Fruit fly (Drosophila melanogaster) whole organism, embryonic: ENCODE measurements around the gene wapl.

Source experiments
- Abd-B ChIP-seq: fragments of 200-800 bp; sonication (Bioruptor generic); optimal IDR thresholded peaks from 2 replicates; lab custom pipeline; 2018; ENCODE audit warnings: missing biosample characterization, mild to moderate bottlenecking, missing genetic modification characterization, moderate library complexity
- Antp ChIP-seq: fragments of 200-800 bp; sonication (Bioruptor generic); optimal IDR thresholded peaks from 3 replicates; lab custom pipeline; 2016; ENCODE audit warnings: missing biosample characterization, missing genetic modification characterization
- Bgb ChIP-seq: fragments of 200-800 bp; sonication (Bioruptor generic); IDR thresholded peaks from 2 replicates; pipeline ENCODE4 v1.3.6; 2022; ENCODE audit warnings: missing biosample characterization, missing genetic modification characterization; ENCODE audit not compliant: partially characterized antibody
- Bteb2 ChIP-seq: fragments of 200-800 bp; sonication (Bioruptor generic); optimal IDR thresholded peaks from 2 replicates; lab custom pipeline; 2016; ENCODE audit warnings: missing biosample characterization, missing genetic modification characterization
- C15 ChIP-seq: fragments of 200-800 bp; sonication (Bioruptor generic); IDR thresholded peaks from 3 replicates; pipeline ENCODE4 v1.3.6; 2022; ENCODE audit warnings: missing biosample characterization, missing genetic modification characterization
- CG10267 ChIP-seq: fragments of 200-800 bp; sonication (Bioruptor generic); optimal IDR thresholded peaks from 2 replicates; lab custom pipeline; 2018; ENCODE audit warnings: missing biosample characterization, mild to moderate bottlenecking, missing genetic modification characterization, moderate library complexity
- CG10979 ChIP-seq: fragments of 200-800 bp; sonication (Bioruptor generic); optimal IDR thresholded peaks from 2 replicates; lab custom pipeline; 2018; ENCODE audit warnings: missing biosample characterization, mild to moderate bottlenecking, missing genetic modification characterization, moderate library complexity
- CG11085 ChIP-seq: fragments of 200-800 bp; sonication (Bioruptor generic); IDR thresholded peaks from 2 replicates; pipeline ENCODE4 v1.3.6; 2022; ENCODE audit warnings: missing biosample characterization, missing genetic modification characterization
- CG14667 ChIP-seq: fragments of 200-800 bp; sonication (Bioruptor generic); IDR thresholded peaks from 2 replicates; pipeline ENCODE4 v1.3.6; 2022; ENCODE audit warnings: missing biosample characterization, missing genetic modification characterization
- CG16815 ChIP-seq: fragments of 200-800 bp; sonication (Bioruptor generic); optimal IDR thresholded peaks from 3 replicates; lab custom pipeline; 2017; ENCODE audit warnings: missing biosample characterization, mild to moderate bottlenecking, missing genetic modification characterization
- CG17359 ChIP-seq: fragments of 200-800 bp; sonication (Bioruptor generic); optimal IDR thresholded peaks from 3 replicates; lab custom pipeline; 2018; ENCODE audit warnings: missing biosample characterization, mild to moderate bottlenecking, missing genetic modification characterization, moderate library complexity
- CG17568 ChIP-seq: fragments of 200-800 bp; sonication (Bioruptor generic); optimal IDR thresholded peaks from 2 replicates; lab custom pipeline; 2018; ENCODE audit warnings: missing biosample characterization, mild to moderate bottlenecking, missing genetic modification characterization, moderate library complexity
- CG1832 ChIP-seq: fragments of 200-800 bp; sonication (Bioruptor generic); optimal IDR thresholded peaks from 2 replicates; lab custom pipeline; 2017; ENCODE audit warnings: missing biosample characterization, mild to moderate bottlenecking, missing genetic modification characterization, inconsistent platforms
- CG2202 ChIP-seq: fragments of 200-800 bp; sonication (Bioruptor generic); optimal IDR thresholded peaks from 2 replicates; lab custom pipeline; 2018; ENCODE audit warnings: missing biosample characterization, mild to moderate bottlenecking, missing genetic modification characterization
- CG2712 ChIP-seq: fragments of 200-800 bp; optimal IDR thresholded peaks from 3 replicates; lab custom pipeline; 2019; ENCODE audit warnings: missing biosample characterization, mild to moderate bottlenecking, missing genetic modification characterization, moderate library complexity
- CG2889 ChIP-seq: fragments of 200-800 bp; sonication (Bioruptor generic); IDR thresholded peaks from 3 replicates; pipeline ENCODE4 v1.3.6; 2022; ENCODE audit warnings: missing biosample characterization, missing genetic modification characterization
- CG31441 ChIP-seq: fragments of 200-800 bp; sonication (Bioruptor generic); IDR thresholded peaks from 2 replicates; pipeline ENCODE4 v1.3.6; 2022; ENCODE audit warnings: missing biosample characterization, missing genetic modification characterization
- CG3281 ChIP-seq: fragments of 200-800 bp; sonication (Bioruptor generic); optimal IDR thresholded peaks from 3 replicates; lab custom pipeline; 2017; ENCODE audit warnings: missing biosample characterization, mild to moderate bottlenecking, missing genetic modification characterization
- CG3838 ChIP-seq: fragments of 200-800 bp; sonication (Bioruptor generic); optimal IDR thresholded peaks from 3 replicates; lab custom pipeline; 2016; ENCODE audit warnings: missing biosample characterization, missing genetic modification characterization
- CG4360 ChIP-seq: fragments of 200-800 bp; sonication (Bioruptor generic); IDR thresholded peaks from 2 replicates; pipeline ENCODE4 v1.3.6; 2022; ENCODE audit warnings: missing biosample characterization, missing genetic modification characterization
- CG4404 ChIP-seq: fragments of 200-800 bp; sonication (Bioruptor generic); IDR thresholded peaks from 2 replicates; pipeline ENCODE4 v1.3.6; 2022; ENCODE audit warnings: missing biosample characterization, missing genetic modification characterization
- CG7839 ChIP-seq: fragments of 200-800 bp; sonication (Bioruptor generic); optimal IDR thresholded peaks from 3 replicates; lab custom pipeline; 2018; ENCODE audit warnings: missing biosample characterization, mild to moderate bottlenecking, missing genetic modification characterization, moderate library complexity
- CG9876 ChIP-seq: fragments of 200-800 bp; sonication (Bioruptor generic); optimal IDR thresholded peaks from 2 replicates; lab custom pipeline; 2016; ENCODE audit warnings: missing biosample characterization, missing genetic modification characterization
- Doc2 ChIP-seq: fragments of 200-800 bp; sonication (Bioruptor generic); IDR thresholded peaks from 2 replicates; pipeline ENCODE4 v1.3.6; 2022; ENCODE audit warnings: missing biosample characterization, missing genetic modification characterization
- Hr78 ChIP-seq, 2 experiments: fragments of 200-800 bp in 1 of 2; fragments of >200 bp in 1 of 2; sonication (Bioruptor generic) in 1 of 2; optimal IDR thresholded peaks; 2 replicates each; lab custom pipeline; 2017 to 2019; ENCODE audit warnings: missing biosample characterization in 2 of 2, missing genetic modification characterization in 2 of 2, mild to moderate bottlenecking in 1 of 2, moderate library complexity in 1 of 2
- Meics ChIP-seq: fragments of 200-800 bp; sonication (Bioruptor generic); optimal IDR thresholded peaks from 2 replicates; lab custom pipeline; 2017; ENCODE audit warnings: missing biosample characterization, mild to moderate bottlenecking, missing genetic modification characterization
- Oaz ChIP-seq: fragments of 200-800 bp; sonication (Bioruptor generic); IDR thresholded peaks from 2 replicates; pipeline ENCODE4 v1.3.6; 2022; ENCODE audit warnings: missing biosample characterization, missing genetic modification characterization
- Side ChIP-seq: fragments of 200-800 bp; sonication (Bioruptor generic); optimal IDR thresholded peaks from 2 replicates; lab custom pipeline; 2016; ENCODE audit warnings: missing biosample characterization, missing genetic modification characterization
- btn ChIP-seq: fragments of 200-800 bp; sonication (Bioruptor generic); optimal IDR thresholded peaks from 2 replicates; lab custom pipeline; 2016; ENCODE audit warnings: missing biosample characterization, missing genetic modification characterization
- cas ChIP-seq: fragments of 200-800 bp; sonication (Bioruptor generic); IDR thresholded peaks from 2 replicates; pipeline ENCODE4 v1.3.6; 2022; ENCODE audit warnings: missing biosample characterization, missing genetic modification characterization
- cato ChIP-seq: fragments of 200-800 bp; sonication (Bioruptor generic); optimal IDR thresholded peaks from 2 replicates; lab custom pipeline; 2016; ENCODE audit warnings: missing biosample characterization, missing genetic modification characterization, borderline replicate concordance
- caup ChIP-seq: fragments of 200-800 bp; sonication (Bioruptor generic); optimal IDR thresholded peaks from 3 replicates; lab custom pipeline; 2017; ENCODE audit warnings: missing biosample characterization, mild to moderate bottlenecking, missing genetic modification characterization, moderate library complexity; ENCODE audit not compliant: severe bottlenecking
- en ChIP-seq: fragments of 200-800 bp; sonication (Bioruptor generic); optimal IDR thresholded peaks from 2 replicates; lab custom pipeline; 2016; ENCODE audit warnings: missing biosample characterization, missing genetic modification characterization
- esg ChIP-seq: fragments of 200-800 bp; sonication (Bioruptor generic); conservative IDR thresholded peaks from 2 replicates; pipeline ENCODE4 v1.3.6; 2022; ENCODE audit warnings: missing biosample characterization, missing genetic modification characterization
- exex ChIP-seq: fragments of 200-800 bp; sonication (Bioruptor generic); optimal IDR thresholded peaks from 4 replicates; lab custom pipeline; 2018; ENCODE audit warnings: missing biosample characterization, mild to moderate bottlenecking, missing genetic modification characterization, moderate library complexity
- gro ChIP-seq: fragments of 200-800 bp; sonication (Bioruptor generic); optimal IDR thresholded peaks from 2 replicates; lab custom pipeline; 2016; ENCODE audit warnings: missing biosample characterization, missing genetic modification characterization
- kah ChIP-seq: fragments of 200-800 bp; sonication (Bioruptor generic); optimal IDR thresholded peaks from 2 replicates; lab custom pipeline; 2018; ENCODE audit warnings: missing biosample characterization, mild to moderate bottlenecking, missing genetic modification characterization
- lbe ChIP-seq: fragments of 200-800 bp; sonication (Bioruptor generic); optimal IDR thresholded peaks from 2 replicates; lab custom pipeline; 2016; ENCODE audit warnings: missing biosample characterization, mild to moderate bottlenecking, missing genetic modification characterization
- mld ChIP-seq: fragments of 200-800 bp; sonication (Bioruptor generic); IDR thresholded peaks from 3 replicates; pipeline ENCODE4 v1.3.6; 2022; ENCODE audit warnings: missing biosample characterization, missing genetic modification characterization; ENCODE audit not compliant: partially characterized antibody
- onecut ChIP-seq: fragments of 200-800 bp; sonication (Bioruptor generic); IDR thresholded peaks from 2 replicates; pipeline ENCODE4 v1.3.6; 2022; ENCODE audit warnings: missing biosample characterization, missing genetic modification characterization
- pan ChIP-seq, 4 experiments: fragments of >200 bp in 3 of 4; fragments of 200-800 bp in 1 of 4; sonication (Bioruptor generic) in 1 of 4; optimal IDR thresholded peaks in 3 of 4; IDR thresholded peaks in 1 of 4; 2 replicates each; pipeline versions ENCODE4 v1.3.6 to Lab custom; 2017 to 2022; ENCODE audit warnings: missing biosample characterization in 2 of 4, missing genetic modification characterization in 2 of 4, mixed read lengths in 1 of 4
- row ChIP-seq: fragments of 200-800 bp; sonication (Bioruptor generic); IDR thresholded peaks from 3 replicates; pipeline ENCODE4 v1.3.6; 2022; ENCODE audit warnings: missing biosample characterization, missing genetic modification characterization
- shn ChIP-seq: fragments of 200-800 bp; sonication (Bioruptor generic); optimal IDR thresholded peaks from 3 replicates; lab custom pipeline; 2016; ENCODE audit warnings: missing biosample characterization, missing genetic modification characterization
- so ChIP-seq: fragments of 200-800 bp; sonication (Bioruptor generic); IDR thresholded peaks from 3 replicates; pipeline ENCODE4 v1.3.6; 2022; ENCODE audit warnings: missing biosample characterization, missing genetic modification characterization
- sob ChIP-seq: fragments of 200-800 bp; sonication (Bioruptor generic); IDR thresholded peaks from 2 replicates; pipeline ENCODE4 v1.3.6; 2022; ENCODE audit warnings: missing biosample characterization, missing genetic modification characterization
- stwl ChIP-seq: fragments of 200-800 bp; sonication (Bioruptor generic); optimal IDR thresholded peaks from 3 replicates; lab custom pipeline; 2018; ENCODE audit warnings: missing biosample characterization, mild to moderate bottlenecking, missing genetic modification characterization, moderate library complexity
- tap ChIP-seq: fragments of 200-800 bp; optimal IDR thresholded peaks from 3 replicates; lab custom pipeline; 2019; ENCODE audit warnings: missing biosample characterization, mild to moderate bottlenecking, missing genetic modification characterization, moderate library complexity
- wdn ChIP-seq: fragments of 200-800 bp; sonication (Bioruptor generic); IDR thresholded peaks from 2 replicates; pipeline ENCODE4 v1.3.6; 2022; ENCODE audit warnings: missing biosample characterization, missing genetic modification characterization
- wor ChIP-seq: fragments of 200-800 bp; sonication (Bioruptor generic); IDR thresholded peaks from 2 replicates; pipeline ENCODE4 v1.3.6; 2022; ENCODE audit warnings: missing biosample characterization, missing genetic modification characterization

Gene wapl

DNA sequence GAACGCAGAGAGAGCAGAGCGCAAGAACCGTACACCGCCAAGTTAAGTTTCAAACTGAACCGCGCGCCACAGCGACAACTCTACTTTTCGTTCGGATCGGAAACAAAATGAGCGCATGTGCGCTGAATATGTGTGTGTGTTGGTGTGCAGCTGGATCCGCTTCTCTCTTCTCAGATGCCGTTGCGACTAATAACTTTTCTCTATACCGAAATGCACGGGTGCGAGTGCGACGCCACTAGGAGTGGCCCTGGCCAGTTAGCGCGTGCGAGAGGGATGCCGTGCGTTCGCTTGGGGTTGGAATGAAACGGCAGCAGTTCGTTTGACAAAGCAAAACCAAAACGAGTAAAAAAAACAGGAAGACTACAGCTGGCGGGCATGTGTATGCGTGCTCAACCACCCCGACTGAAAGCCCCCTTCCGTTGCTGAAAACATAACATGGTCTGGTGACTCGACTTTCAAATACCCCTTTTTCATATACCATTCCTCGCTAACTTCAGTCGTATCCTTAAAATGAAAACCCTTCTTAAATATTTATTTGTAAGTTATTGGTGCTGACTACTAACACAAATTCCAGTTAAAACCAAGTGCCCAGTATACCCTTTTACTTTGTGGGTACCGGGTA lies 21.8 kb downstream of the wapl start (continued):
- TF ChIP-seq CG2889 (GFP tag; lab: Robert Waterston, UW) = peak; percentile 100
- TF ChIP-seq Meics (GFP tag; lab: Kevin White, UChicago) = peak; percentile 99
- TF ChIP-seq CG11085 = peak; percentile 100
- TF ChIP-seq wor (GFP tag; lab: Robert Waterston, UW) = peak; percentile 100
- TF ChIP-seq Bgb (GFP tag; lab: Robert Waterston, UW) = peak; percentile 39; the same call in 1 of the 2 replicates
- TF ChIP-seq btn (GFP tag; lab: Kevin White, UChicago) = peak; percentile 100
- TF ChIP-seq CG9876 = peak; percentile 99
- peak; percentile 100 for TF ChIP-seq CG14667 (GFP tag; lab: Robert Waterston, UW)
- peak; percentile 100 for TF ChIP-seq Oaz (GFP tag; lab: Robert Waterston, UW)
- peak; percentile 95 for TF ChIP-seq stwl (tag; lab: Kevin White, UChicago)
- peak; percentile 100 for TF ChIP-seq CG17359 (tag; lab: Kevin White, UChicago)
- TF ChIP-seq lbe (GFP tag; lab: Kevin White, UChicago) = peak; percentile 99
- peak; percentile 100 for TF ChIP-seq wdn (GFP tag; lab: Robert Waterston, UW)
- peak; percentile 99 for TF ChIP-seq CG3838 (GFP tag; lab: Kevin White, UChicago)
- TF ChIP-seq CG7839 (tag; lab: Kevin White, UChicago) = peak; percentile 100
- TF ChIP-seq tap (tag; lab: Kevin White, UChicago) = peak; percentile 100
- no peak for TF ChIP-seq mld (GFP tag; lab: Robert Waterston, UW)
- peak; percentile 100 for TF ChIP-seq C15
- peak; percentile 100 for TF ChIP-seq caup (GFP tag; lab: Kevin White, UChicago)
- TF ChIP-seq CG2202 (tag; lab: Kevin White, UChicago) = peak; percentile 100
- TF ChIP-seq sob (GFP tag; lab: Robert Waterston, UW) = peak; percentile 100
- peak; percentile 100 for TF ChIP-seq cato (GFP tag; lab: Kevin White, UChicago)
- peak in 1 of 2 experiments; percentile 84 for TF ChIP-seq pan (optimal IDR thresholded peaks at IDR 0.05; lab: Kevin White, UChicago)
- peak; percentile 85 to 100 for TF ChIP-seq pan (GFP tag; optimal IDR thresholded peaks at IDR 0.05 in 1 of 2, IDR thresholded peaks at IDR 0.05 in 1 of 2)
- TF ChIP-seq CG4360 (GFP tag; lab: Robert Waterston, UW) = peak; percentile 97
- peak; percentile 100 for TF ChIP-seq CG16815 (GFP tag; lab: Kevin White, UChicago)
- peak; percentile 97 for TF ChIP-seq exex (tag; lab: Kevin White, UChicago)
- peak; percentile 100 for TF ChIP-seq so (GFP tag; lab: Robert Waterston, UW)
- peak; percentile 100 for TF ChIP-seq Side
- peak; percentile 99 for TF ChIP-seq onecut (GFP tag; lab: Robert Waterston, UW)
- peak; percentile 100 for TF ChIP-seq CG17568 (GFP tag; lab: Kevin White, UChicago)
- peak; percentile 99 for TF ChIP-seq Doc2 (GFP tag; lab: Robert Waterston, UW)
- peak; percentile 100 for TF ChIP-seq Antp (GFP tag; lab: Kevin White, UChicago)
- peak; percentile 100 for TF ChIP-seq en
- peak; percentile 100 for TF ChIP-seq CG4404 (GFP tag; lab: Robert Waterston, UW)
- TF ChIP-seq esg (GFP tag; lab: Robert Waterston, UW) = peak; percentile 100
- TF ChIP-seq gro (GFP tag; lab: Kevin White, UChicago) = peak; percentile 100
- TF ChIP-seq Hr78 (GFP tag; optimal IDR thresholded peaks at IDR 0.05; lab: Kevin White, UChicago) = peak in 1 of 2 experiments; percentile 95
- TF ChIP-seq Bteb2 (GFP tag; lab: Kevin White, UChicago) = peak; percentile 99
- peak; percentile 100 for TF ChIP-seq CG2712 (tag; lab: Kevin White, UChicago)
- TF ChIP-seq CG1832 = peak; percentile 98
- TF ChIP-seq cas (GFP tag; lab: Robert Waterston, UW) = peak; percentile 100
- peak; percentile 100 for TF ChIP-seq CG10979 (tag; lab: Kevin White, UChicago)
- TF ChIP-seq CG3281 (GFP tag; lab: Kevin White, UChicago) = peak; percentile 99
- peak; percentile 100 for TF ChIP-seq Abd-B (GFP tag; lab: Kevin White, UChicago)
- peak; percentile 100 for TF ChIP-seq row (GFP tag; lab: Robert Waterston, UW)
- peak; percentile 99 for TF ChIP-seq CG10267 (tag; lab: Kevin White, UChicago)
- TF ChIP-seq kah = peak; percentile 99
- peak; percentile 79 for TF ChIP-seq CG31441
- peak; percentile 100 for TF ChIP-seq shn (GFP tag; lab: Kevin White, UChicago)
